Worm (Caenorhabditis elegans): ENCODE data around the gene rpn-2.

Gene rpn-2

ce11 chrIII:6198378-6199234, at the start of gene rpn-2, which contains the start of gene C23G10.7:
rpn-2 (plus strand) TSS chrIII:6199184.
C23G10.7 (minus strand) TSS chrIII:6198414.
- peak; percentile 30 for TF ChIP-seq jun-1 (tag; optimal IDR thresholded peaks at IDR 0.05)
- TF ChIP-seq nhr-67 (tag; optimal IDR thresholded peaks at IDR 0.05): no peak
- no peak for TF ChIP-seq sea-2 (GFP tag; optimal IDR thresholded peaks at IDR 0.05)
- TF ChIP-seq nhr-12 (tag; optimal IDR thresholded peaks at IDR 0.05): no peak
- no peak for TF ChIP-seq zag-1 (tag; optimal IDR thresholded peaks at IDR 0.05)
- peak; percentile 22 for TF ChIP-seq R02D3.7 (tag; optimal IDR thresholded peaks at IDR 0.05)
- no peak for TF ChIP-seq aly-2 (tag; optimal IDR thresholded peaks at IDR 0.05)
- TF ChIP-seq eor-1 (tag; optimal IDR thresholded peaks at IDR 0.05): no peak
- no peak for TF ChIP-seq mdl-1 (tag; optimal IDR thresholded peaks at IDR 0.05)
- peak; percentile 98 for TF ChIP-seq skn-1 (tag; optimal IDR thresholded peaks at IDR 0.05)
- peak; percentile 0 for TF ChIP-seq nhr-43 (tag; optimal IDR thresholded peaks at IDR 0.05; ENCODE audit: poor library complexity, severe bottlenecking)
- peak; percentile 10 for TF ChIP-seq egl-5 (tag; optimal IDR thresholded peaks at IDR 0.05)
- TF ChIP-seq lin-39 (tag; optimal IDR thresholded peaks at IDR 0.05): peak; percentile 12
- no peak for TF ChIP-seq nhr-28 (tag; optimal IDR thresholded peaks at IDR 0.05)
- TF ChIP-seq ztf-4 (tag; optimal IDR thresholded peaks at IDR 0.05): no peak
- TF ChIP-seq nhr-25 (tag; optimal IDR thresholded peaks at IDR 0.05): peak; percentile 38
- peak; percentile 62 for TF ChIP-seq ceh-28 (tag; optimal IDR thresholded peaks at IDR 0.05)
- peak; percentile 38 for TF ChIP-seq elt-2 (tag; optimal IDR thresholded peaks at IDR 0.05)
- TF ChIP-seq pqm-1 (tag; optimal IDR thresholded peaks at IDR 0.05): peak; percentile 22
- TF ChIP-seq fos-1 (tag; optimal IDR thresholded peaks at IDR 0.05): no peak
- TF ChIP-seq nhr-23 (tag; optimal IDR thresholded peaks at IDR 0.05): peak; percentile 39
- peak; percentile 25 for TF ChIP-seq lsy-12 (tag; optimal IDR thresholded peaks at IDR 0.05)
- no peak for TF ChIP-seq ceh-82 (tag; optimal IDR thresholded peaks at IDR 0.05)
- TF ChIP-seq nfya-1 (tag; optimal IDR thresholded peaks at IDR 0.05; ENCODE audit: insufficient read depth): peak; percentile 69
- peak; percentile 71 for TF ChIP-seq lin-15B (tag; optimal IDR thresholded peaks at IDR 0.05)
- no peak for TF ChIP-seq unc-62 (GFP tag; optimal IDR thresholded peaks at IDR 0.05)
- peak; percentile 75 for TF ChIP-seq pha-4 (tag; optimal IDR thresholded peaks at IDR 0.05)
- TF ChIP-seq ZK546.5 (tag; optimal IDR thresholded peaks at IDR 0.05): no peak
- no peak for TF ChIP-seq unc-39 (tag; optimal IDR thresholded peaks at IDR 0.05)
- TF ChIP-seq hmg-11 (tag; optimal IDR thresholded peaks at IDR 0.05): peak; percentile 56
- no peak for TF ChIP-seq nhr-77 (tag; optimal IDR thresholded peaks at IDR 0.05)
- TF ChIP-seq tbx-2 (tag; optimal IDR thresholded peaks at IDR 0.05): no peak
- peak; percentile 53 for TF ChIP-seq ama-1 (optimal IDR thresholded peaks at IDR 0.05)
- no peak for TF ChIP-seq mml-1 (tag; optimal IDR thresholded peaks at IDR 0.05)

ce11 chrIII:6149467-6150072, 49.4 kb upstream of the rpn-2 start, which contains the start of the genes wht-7 and Y42G9A.1:
wht-7 (minus strand) TSS chrIII:6149597.
Y42G9A.1 (plus strand) TSS chrIII:6149961.
- TF ChIP-seq daf-12 (tag; optimal IDR thresholded peaks at IDR 0.05): no peak
- TF ChIP-seq aly-2 (tag; optimal IDR thresholded peaks at IDR 0.05): no peak
- TF ChIP-seq lsy-12 (tag; optimal IDR thresholded peaks at IDR 0.05): no peak
- no peak for TF ChIP-seq skn-1 (tag; optimal IDR thresholded peaks at IDR 0.05)
- no peak for TF ChIP-seq nhr-67 (tag; optimal IDR thresholded peaks at IDR 0.05)
- no peak for TF ChIP-seq fos-1 (tag; optimal IDR thresholded peaks at IDR 0.05)
- peak; percentile 14 for TF ChIP-seq ceh-28 (tag; optimal IDR thresholded peaks at IDR 0.05)
- TF ChIP-seq fkh-2 (tag; optimal IDR thresholded peaks at IDR 0.05): no peak
- no peak for TF ChIP-seq eor-1 (tag; optimal IDR thresholded peaks at IDR 0.05)
- TF ChIP-seq unc-39 (tag; optimal IDR thresholded peaks at IDR 0.05): no peak
- no peak for TF ChIP-seq ztf-4 (tag; optimal IDR thresholded peaks at IDR 0.05)
- peak; percentile 80 for TF ChIP-seq elt-2 (tag; optimal IDR thresholded peaks at IDR 0.05)
- TF ChIP-seq egl-5 (tag; optimal IDR thresholded peaks at IDR 0.05): no peak
- TF ChIP-seq mdl-1 (tag; optimal IDR thresholded peaks at IDR 0.05): no peak
- no peak for TF ChIP-seq ceh-82 (tag; optimal IDR thresholded peaks at IDR 0.05)
- TF ChIP-seq hmg-11 (tag; optimal IDR thresholded peaks at IDR 0.05): no peak
- no peak for TF ChIP-seq zag-1 (tag; optimal IDR thresholded peaks at IDR 0.05)
- no peak for TF ChIP-seq unc-62 (GFP tag; optimal IDR thresholded peaks at IDR 0.05)
- peak; percentile 8 for TF ChIP-seq pha-4 (tag; optimal IDR thresholded peaks at IDR 0.05)
- no peak for TF ChIP-seq snpc-4 (tag; optimal IDR thresholded peaks at IDR 0.05)
- no peak for TF ChIP-seq nhr-77 (tag; optimal IDR thresholded peaks at IDR 0.05)
- TF ChIP-seq elt-3 (tag; optimal IDR thresholded peaks at IDR 0.05): no peak
- TF ChIP-seq nhr-76 (tag; optimal IDR thresholded peaks at IDR 0.05): no peak
- TF ChIP-seq nhr-12 (tag; optimal IDR thresholded peaks at IDR 0.05): no peak
- peak; percentile 64 for TF ChIP-seq pqm-1 (tag; optimal IDR thresholded peaks at IDR 0.05)
- TF ChIP-seq nhr-43 (tag; optimal IDR thresholded peaks at IDR 0.05; ENCODE audit: poor library complexity, severe bottlenecking): no peak

Measured in whole organism, L3 larva.